Fruit fly (Drosophila melanogaster) whole organism, embryonic: ENCODE data around the gene CG9240.
A peak's percentile ranks its signal among the peaks of the same experiment; 100 is the strongest.

Experiments used
- Atf6 ChIP-seq: fragments of 200-800 bp; sonication (Bioruptor generic); IDR thresholded peaks from 2 replicates; pipeline ENCODE4 v1.3.6; 2022; ENCODE audit warnings: missing biosample characterization, missing genetic modification characterization
- CG11695 ChIP-seq: fragments of 200-800 bp; sonication (Bioruptor generic); IDR thresholded peaks from 3 replicates; pipeline ENCODE4 v1.3.6; 2022; ENCODE audit warnings: missing biosample characterization, missing genetic modification characterization
- CG12659 ChIP-seq: fragments of 200-800 bp; sonication (Bioruptor generic); optimal IDR thresholded peaks from 3 replicates; lab custom pipeline; 2017; ENCODE audit warnings: mild to moderate bottlenecking, missing biosample characterization, missing genetic modification reagents, missing genetic modification characterization
- CG13287 ChIP-seq: fragments of 200-800 bp; sonication (Bioruptor generic); IDR thresholded peaks from 2 replicates; pipeline ENCODE4 v1.3.6; 2022; ENCODE audit warnings: missing biosample characterization, missing genetic modification characterization; ENCODE audit not compliant: partially characterized antibody
- CG13624 ChIP-seq: fragments of 200-800 bp; sonication (Bioruptor generic); optimal IDR thresholded peaks from 2 replicates; lab custom pipeline; 2016; ENCODE audit warnings: missing biosample characterization, missing genetic modification characterization
- CG16863 ChIP-seq: fragments of 200-800 bp; sonication (Bioruptor generic); optimal IDR thresholded peaks from 3 replicates; lab custom pipeline; 2016; ENCODE audit warnings: missing biosample characterization, missing genetic modification characterization
- CG17328 ChIP-seq: fragments of 200-800 bp; sonication (Bioruptor generic); IDR thresholded peaks from 2 replicates; pipeline ENCODE4 v1.3.6; 2022; ENCODE audit warnings: missing biosample characterization, missing genetic modification characterization
- CG31441 ChIP-seq: fragments of 200-800 bp; sonication (Bioruptor generic); IDR thresholded peaks from 2 replicates; pipeline ENCODE4 v1.3.6; 2022; ENCODE audit warnings: missing biosample characterization, missing genetic modification characterization
- CG34224 ChIP-seq: fragments of 200-800 bp; sonication (Bioruptor generic); IDR thresholded peaks from 3 replicates; pipeline ENCODE4 v1.3.6; 2022; ENCODE audit warnings: missing biosample characterization, missing genetic modification characterization; ENCODE audit not compliant: partially characterized antibody
- CG3838 ChIP-seq: fragments of 200-800 bp; sonication (Bioruptor generic); optimal IDR thresholded peaks from 3 replicates; lab custom pipeline; 2016; ENCODE audit warnings: missing biosample characterization, missing genetic modification characterization
- CG3995 ChIP-seq: fragments of 200-800 bp; sonication (Bioruptor generic); optimal IDR thresholded peaks from 3 replicates; lab custom pipeline; 2016; ENCODE audit warnings: missing biosample characterization, missing genetic modification characterization
- CG5245 ChIP-seq: fragments of 200-800 bp; sonication (Bioruptor generic); optimal IDR thresholded peaks from 3 replicates; lab custom pipeline; 2016; ENCODE audit warnings: missing biosample characterization, missing genetic modification characterization
- CG6272 ChIP-seq: fragments of 200-800 bp; sonication (Bioruptor generic); IDR thresholded peaks from 2 replicates; pipeline ENCODE4 v1.3.6; 2022; ENCODE audit warnings: missing biosample characterization, missing genetic modification characterization
- CG7271 ChIP-seq: fragments of 200-800 bp; sonication (Bioruptor generic); optimal IDR thresholded peaks from 2 replicates; lab custom pipeline; 2018; ENCODE audit warnings: missing biosample characterization, mild to moderate bottlenecking, missing genetic modification characterization, moderate library complexity
- CG8765 ChIP-seq: fragments of 200-800 bp; sonication (Bioruptor generic); IDR thresholded peaks from 2 replicates; pipeline ENCODE4 v1.3.6; 2022; ENCODE audit warnings: missing biosample characterization, missing genetic modification characterization
- CoRest ChIP-seq: fragments of 200-800 bp; sonication (Bioruptor generic); optimal IDR thresholded peaks from 3 replicates; lab custom pipeline; 2018; ENCODE audit warnings: missing biosample characterization, mild to moderate bottlenecking, missing genetic modification characterization, moderate library complexity
- D19A ChIP-seq: fragments of 200-800 bp; optimal IDR thresholded peaks from 3 replicates; lab custom pipeline; 2019; ENCODE audit warnings: missing biosample characterization, mild to moderate bottlenecking, missing genetic modification characterization, moderate library complexity
- Dad ChIP-seq: fragments of 200-800 bp; sonication (Bioruptor generic); optimal IDR thresholded peaks from 3 replicates; lab custom pipeline; 2016; ENCODE audit warnings: missing biosample characterization, missing genetic modification characterization
- Deaf1 ChIP-seq: fragments of 200-800 bp; optimal IDR thresholded peaks from 3 replicates; lab custom pipeline; 2019; ENCODE audit warnings: missing biosample characterization, mild to moderate bottlenecking, missing genetic modification characterization, moderate library complexity
- Doc3 ChIP-seq: fragments of 200-800 bp; sonication (Bioruptor generic); IDR thresholded peaks from 3 replicates; pipeline ENCODE4 v1.3.6; 2022; ENCODE audit warnings: missing biosample characterization, missing genetic modification characterization; ENCODE audit not compliant: partially characterized antibody
- Ets97D ChIP-seq: fragments of 200-800 bp; sonication (Bioruptor generic); optimal IDR thresholded peaks from 3 replicates; lab custom pipeline; 2016; ENCODE audit warnings: missing biosample characterization, missing genetic modification characterization
- Fer1 ChIP-seq: fragments of 200-800 bp; sonication (Bioruptor generic); optimal IDR thresholded peaks from 2 replicates; lab custom pipeline; 2017; ENCODE audit warnings: missing biosample characterization, mild to moderate bottlenecking, missing genetic modification characterization
- Fer2 ChIP-seq: fragments of 200-800 bp; sonication (Bioruptor generic); optimal IDR thresholded peaks from 2 replicates; lab custom pipeline; 2018; ENCODE audit warnings: missing biosample characterization, mild to moderate bottlenecking, missing genetic modification characterization, moderate library complexity
- Hey ChIP-seq: fragments of 200-800 bp; sonication (Bioruptor generic); optimal IDR thresholded peaks from 3 replicates; lab custom pipeline; 2018; ENCODE audit warnings: missing biosample characterization, mild to moderate bottlenecking, missing genetic modification characterization
- HmgD ChIP-seq: fragments of 200-800 bp; sonication (Bioruptor generic); optimal IDR thresholded peaks from 3 replicates; lab custom pipeline; 2016; ENCODE audit warnings: missing biosample characterization, missing genetic modification characterization
- Hr51 ChIP-seq, 2 experiments: fragments of 200-800 bp; sonication (Bioruptor generic); optimal IDR thresholded peaks; 2 replicates in 1 of 2; 3 replicates in 1 of 2; lab custom pipeline; 2016 to 2018; ENCODE audit warnings: missing biosample characterization in 2 of 2, missing genetic modification characterization in 2 of 2, mild to moderate bottlenecking in 1 of 2, moderate library complexity in 1 of 2
- NfI ChIP-seq: fragments of 200-800 bp; sonication (Bioruptor generic); optimal IDR thresholded peaks from 3 replicates; lab custom pipeline; 2018; ENCODE audit warnings: missing biosample characterization, mild to moderate bottlenecking, missing genetic modification characterization, moderate library complexity
- Opbp ChIP-seq: fragments of 200-800 bp; sonication (Bioruptor generic); IDR thresholded peaks from 3 replicates; pipeline ENCODE4 v1.3.6; 2022; ENCODE audit warnings: missing biosample characterization, missing genetic modification characterization; ENCODE audit not compliant: partially characterized antibody
- Poxn ChIP-seq: fragments of 200-800 bp; sonication (Bioruptor generic); IDR thresholded peaks from 2 replicates; pipeline ENCODE4 v1.3.6; 2022; ENCODE audit warnings: missing biosample characterization, missing genetic modification characterization
- Side ChIP-seq: fragments of 200-800 bp; sonication (Bioruptor generic); optimal IDR thresholded peaks from 2 replicates; lab custom pipeline; 2016; ENCODE audit warnings: missing biosample characterization, missing genetic modification characterization
- ab ChIP-seq: fragments of 200-800 bp; sonication (Bioruptor generic); optimal IDR thresholded peaks from 2 replicates; lab custom pipeline; 2016; ENCODE audit warnings: missing biosample characterization, missing genetic modification characterization
- ato ChIP-seq: fragments of 200-800 bp; sonication (Bioruptor generic); IDR thresholded peaks from 2 replicates; pipeline ENCODE4 v1.3.6; 2022; ENCODE audit warnings: missing biosample characterization, missing genetic modification characterization; ENCODE audit not compliant: partially characterized antibody
- bigmax ChIP-seq: fragments of 200-800 bp; sonication (Bioruptor generic); optimal IDR thresholded peaks from 2 replicates; lab custom pipeline; 2018; ENCODE audit warnings: missing biosample characterization, mild to moderate bottlenecking, missing genetic modification characterization
- btn ChIP-seq: fragments of 200-800 bp; sonication (Bioruptor generic); optimal IDR thresholded peaks from 2 replicates; lab custom pipeline; 2016; ENCODE audit warnings: missing biosample characterization, missing genetic modification characterization
- croc ChIP-seq: fragments of 200-800 bp; sonication (Bioruptor generic); conservative IDR thresholded peaks from 3 replicates; pipeline ENCODE4 v1.3.6; 2022; ENCODE audit warnings: missing biosample characterization, missing genetic modification characterization
- crol ChIP-seq: fragments of 200-800 bp; sonication (Bioruptor generic); IDR thresholded peaks from 2 replicates; pipeline ENCODE4 v1.3.6; 2022; ENCODE audit warnings: missing biosample characterization, missing genetic modification characterization
- danr ChIP-seq: fragments of 200-800 bp; sonication (Bioruptor generic); IDR thresholded peaks from 2 replicates; pipeline ENCODE4 v1.3.6; 2022; ENCODE audit warnings: missing biosample characterization, missing genetic modification characterization
- dmrt11E ChIP-seq: fragments of 200-800 bp; sonication (Bioruptor generic); optimal IDR thresholded peaks from 3 replicates; lab custom pipeline; 2018; ENCODE audit warnings: missing biosample characterization, mild to moderate bottlenecking, missing genetic modification characterization, moderate library complexity
- eyg ChIP-seq: fragments of 200-800 bp; sonication (Bioruptor generic); optimal IDR thresholded peaks from 3 replicates; lab custom pipeline; 2016; ENCODE audit warnings: missing biosample characterization, missing genetic modification characterization
- lilli ChIP-seq: fragments of 200-800 bp; sonication (Bioruptor generic); optimal IDR thresholded peaks from 3 replicates; lab custom pipeline; 2016; ENCODE audit warnings: missing biosample characterization, missing genetic modification characterization
- mam ChIP-seq: fragments of 200-800 bp; sonication (Bioruptor generic); optimal IDR thresholded peaks from 3 replicates; lab custom pipeline; 2016; ENCODE audit warnings: missing biosample characterization, missing genetic modification characterization
- pan ChIP-seq, 4 experiments: fragments of >200 bp in 3 of 4; fragments of 200-800 bp in 1 of 4; sonication (Bioruptor generic) in 1 of 4; optimal IDR thresholded peaks in 3 of 4; IDR thresholded peaks in 1 of 4; 2 replicates each; pipeline versions ENCODE4 v1.3.6 to Lab custom; 2017 to 2022; ENCODE audit warnings: missing biosample characterization in 2 of 4, missing genetic modification characterization in 2 of 4, mixed read lengths in 1 of 4
- pfk ChIP-seq: fragments of 200-800 bp; sonication (Bioruptor generic); optimal IDR thresholded peaks from 2 replicates; lab custom pipeline; 2018; ENCODE audit warnings: missing biosample characterization, mild to moderate bottlenecking, missing genetic modification characterization, moderate library complexity
- psq ChIP-seq: fragments of 200-800 bp; sonication (Bioruptor generic); optimal IDR thresholded peaks from 2 replicates; lab custom pipeline; 2017; ENCODE audit warnings: missing biosample characterization, missing genetic modification characterization
- ro ChIP-seq: fragments of 200-800 bp; sonication (Bioruptor generic); IDR thresholded peaks from 2 replicates; pipeline ENCODE4 v1.3.6; 2022; ENCODE audit warnings: missing biosample characterization, missing genetic modification characterization
- sens ChIP-seq: fragments of 200-800 bp; sonication (Bioruptor generic); peaks from one replicate; lab custom pipeline; 2016; ENCODE audit warnings: missing biosample characterization, missing genetic modification characterization
- sima ChIP-seq: fragments of 200-800 bp; sonication (Bioruptor generic); optimal IDR thresholded peaks from 2 replicates; lab custom pipeline; 2016; ENCODE audit warnings: missing biosample characterization, missing genetic modification characterization
- stwl ChIP-seq: fragments of 200-800 bp; sonication (Bioruptor generic); optimal IDR thresholded peaks from 3 replicates; lab custom pipeline; 2018; ENCODE audit warnings: missing biosample characterization, mild to moderate bottlenecking, missing genetic modification characterization, moderate library complexity
- tin ChIP-seq: fragments of 200-800 bp; sonication (Bioruptor generic); optimal IDR thresholded peaks from 3 replicates; lab custom pipeline; 2016; ENCODE audit warnings: missing biosample characterization, missing genetic modification characterization
- trem ChIP-seq: fragments of 200-800 bp; optimal IDR thresholded peaks from 3 replicates; lab custom pipeline; 2019; ENCODE audit warnings: missing biosample characterization, mild to moderate bottlenecking, missing genetic modification characterization, moderate library complexity

CG9240 gene

dm6 chrX:15709984-15710750, 9.1 kb upstream of the CG9240 start, which contains the start of the genes CG9281 and CG15601 (continued):
- no peak for TF ChIP-seq crol (GFP tag; lab: Robert Waterston, UW)
- TF ChIP-seq btn (GFP tag; lab: Kevin White, UChicago): no peak
- TF ChIP-seq croc: no peak
- no peak for TF ChIP-seq CG17328 (GFP tag; lab: Robert Waterston, UW)
- no peak for TF ChIP-seq Dad
- TF ChIP-seq CG8765: no peak
- no peak for TF ChIP-seq Side
- TF ChIP-seq CG16863 (GFP tag; lab: Kevin White, UChicago): no peak
- TF ChIP-seq CG3995 (GFP tag; lab: Kevin White, UChicago): no peak
- no peak for TF ChIP-seq Fer1 (GFP tag; lab: Kevin White, UChicago)
- no peak for TF ChIP-seq Fer2 (tag; lab: Kevin White, UChicago)
- TF ChIP-seq Hr51 (GFP tag; optimal IDR thresholded peaks at IDR 0.05; lab: Kevin White, UChicago): no peak
- no peak for TF ChIP-seq HmgD
- no peak for TF ChIP-seq sima (GFP tag; lab: Kevin White, UChicago)
- TF ChIP-seq Deaf1 (tag; lab: Kevin White, UChicago): peak; percentile 67
- peak; percentile 48 for TF ChIP-seq trem
- no peak for TF ChIP-seq Poxn
- no peak for TF ChIP-seq CG11695 (GFP tag; lab: Robert Waterston, UW)
- TF ChIP-seq dmrt11E (tag; lab: Kevin White, UChicago): no peak
- TF ChIP-seq CG12659 (GFP tag; lab: Kevin White, UChicago): peak; percentile 54
- no peak for TF ChIP-seq D19A (tag; lab: Kevin White, UChicago)
- TF ChIP-seq Atf6 (GFP tag; lab: Robert Waterston, UW): no peak; the same call in 1 of the 2 replicates
- TF ChIP-seq CG5245 (GFP tag; lab: Kevin White, UChicago): no peak
- TF ChIP-seq psq: no peak
- no peak for TF ChIP-seq stwl
- peak; percentile 20; the same call in 1 of the 2 replicates for TF ChIP-seq CG13287
- no peak for TF ChIP-seq CoRest (tag; lab: Kevin White, UChicago)
- TF ChIP-seq mam (GFP tag; lab: Kevin White, UChicago): no peak
- TF ChIP-seq pan (optimal IDR thresholded peaks at IDR 0.05; lab: Kevin White, UChicago): no peak
- no peak for TF ChIP-seq pan (GFP tag; optimal IDR thresholded peaks at IDR 0.05 in 1 of 2, IDR thresholded peaks at IDR 0.05 in 1 of 2)
- TF ChIP-seq danr (GFP tag; lab: Robert Waterston, UW): no peak
- TF ChIP-seq pfk (GFP tag; lab: Kevin White, UChicago): peak; percentile 89
- no peak for TF ChIP-seq CG6272 (GFP tag; lab: Robert Waterston, UW)
- TF ChIP-seq lilli (GFP tag; lab: Kevin White, UChicago): no peak
- no peak for TF ChIP-seq CG31441 (GFP tag; lab: Robert Waterston, UW)
- peak; percentile 52; the same call in 2 of the 3 replicates for TF ChIP-seq Opbp (GFP tag; lab: Robert Waterston, UW)
- no peak for TF ChIP-seq CG3838
- no peak for TF ChIP-seq tin (GFP tag; lab: Kevin White, UChicago)
- no peak for TF ChIP-seq NfI (GFP tag; lab: Kevin White, UChicago)
- no peak for TF ChIP-seq ro
- TF ChIP-seq bigmax: no peak
- peak; percentile 22 for TF ChIP-seq Ets97D (GFP tag; lab: Kevin White, UChicago)
- no peak for TF ChIP-seq CG34224 (GFP tag; lab: Robert Waterston, UW)
- no peak for TF ChIP-seq ato
- TF ChIP-seq CG13624: no peak
- no peak for TF ChIP-seq Doc3 (GFP tag; lab: Robert Waterston, UW)
- TF ChIP-seq eyg (GFP tag; lab: Kevin White, UChicago): no peak
- TF ChIP-seq ab (GFP tag; lab: Kevin White, UChicago): no peak
- TF ChIP-seq sens (GFP tag; lab: Kevin White, UChicago): no peak
- TF ChIP-seq Hey (tag; lab: Kevin White, UChicago): no peak
- no peak for TF ChIP-seq CG7271 (tag; lab: Kevin White, UChicago)
